Worm (Caenorhabditis elegans) whole organism, L2 larva: ENCODE results near the gene T28A11.2.

ENCODE experiments used
- C34F6.9 ChIP-seq: fragments of 150-350 bp; optimal IDR thresholded peaks from 2 replicates; lab custom pipeline; 2014; ENCODE audit warnings: missing biosample characterization, missing genetic modification characterization
- F13H6.1 ChIP-seq: sonication (generic microtip); optimal IDR thresholded peaks from 2 replicates; lab custom pipeline; 2016; ENCODE audit warnings: missing genetic modification characterization, missing compliant biosample characterization
- Y55F3AM.14 ChIP-seq: fragments of 200-800 bp; sonication (Bioruptor generic); optimal IDR thresholded peaks from 2 replicates; lab custom pipeline; 2018; ENCODE audit warnings: mild to moderate bottlenecking, missing genetic modification characterization, missing compliant biosample characterization
- ZK546.5 ChIP-seq: sonication (generic microtip); optimal IDR thresholded peaks from 2 replicates; lab custom pipeline; 2017; ENCODE audit warnings: missing biosample characterization, missing genetic modification characterization
- blmp-1 ChIP-seq: sonication (generic microtip); optimal IDR thresholded peaks from 2 replicates; lab custom pipeline; 2017; ENCODE audit warnings: missing genetic modification characterization, mild to moderate bottlenecking, missing compliant biosample characterization, antibody characterized with exemption, moderate library complexity; ENCODE audit not compliant: insufficient read depth
- ceh-16 ChIP-seq: fragments of 150-350 bp; optimal IDR thresholded peaks from 2 replicates; lab custom pipeline; 2014; ENCODE audit warnings: missing biosample characterization, missing genetic modification characterization
- ceh-82 ChIP-seq: fragments of 150-350 bp; optimal IDR thresholded peaks from 2 replicates; lab custom pipeline; 2014; ENCODE audit warnings: missing biosample characterization, missing genetic modification characterization
- crh-2 ChIP-seq: sonication (generic microtip); optimal IDR thresholded peaks from 2 replicates; lab custom pipeline; 2017; ENCODE audit warnings: missing biosample characterization, missing genetic modification characterization
- dmd-4 ChIP-seq: sonication (generic microtip); optimal IDR thresholded peaks from 2 replicates; lab custom pipeline; 2017; ENCODE audit warnings: missing biosample characterization, missing genetic modification characterization
- elt-1 ChIP-seq: fragments of 150-350 bp; optimal IDR thresholded peaks from 2 replicates; lab custom pipeline; 2014; ENCODE audit warnings: missing biosample characterization, missing genetic modification characterization
- elt-3 ChIP-seq: sonication (generic microtip); optimal IDR thresholded peaks from 2 replicates; lab custom pipeline; 2017; ENCODE audit warnings: missing biosample characterization, missing genetic modification characterization
- fos-1 ChIP-seq: fragments of 150-350 bp; optimal IDR thresholded peaks from 2 replicates; lab custom pipeline; 2014; ENCODE audit warnings: missing biosample characterization, missing genetic modification characterization
- lin-11 ChIP-seq: fragments of 150-350 bp; sonication (generic microtip); optimal IDR thresholded peaks from 2 replicates; lab custom pipeline; 2014; ENCODE audit warnings: missing biosample characterization, missing genetic modification characterization, inconsistent platforms, mixed read lengths
- lin-13 ChIP-seq: fragments of 150-350 bp; optimal IDR thresholded peaks from 2 replicates; lab custom pipeline; 2014; ENCODE audit warnings: missing biosample characterization, missing genetic modification reagents, missing genetic modification characterization
- lin-39 ChIP-seq: fragments of 150-350 bp; optimal IDR thresholded peaks from 2 replicates; lab custom pipeline; 2014; ENCODE audit warnings: missing biosample characterization, missing genetic modification reagents, missing genetic modification characterization
- lsy-2 ChIP-seq, 2 experiments: fragments of 150-350 bp in 1 of 2; sonication (generic microtip) in 1 of 2; optimal IDR thresholded peaks; 2 replicates each; lab custom pipeline; 2014 to 2017; ENCODE audit warnings: missing biosample characterization in 2 of 2, missing genetic modification characterization in 2 of 2
- mbf-1 ChIP-seq: sonication (generic microtip); optimal IDR thresholded peaks from 2 replicates; lab custom pipeline; 2017; ENCODE audit warnings: missing biosample characterization, missing genetic modification characterization
- mdl-1 ChIP-seq, 2 experiments: fragments of 150-350 bp in 1 of 2; sonication (generic microtip) in 1 of 2; optimal IDR thresholded peaks; 2 replicates each; lab custom pipeline; 2017; ENCODE audit warnings: missing biosample characterization in 2 of 2, missing genetic modification characterization in 2 of 2
- nhr-11 ChIP-seq: fragments of 150-350 bp; optimal IDR thresholded peaks from 2 replicates; lab custom pipeline; 2014; ENCODE audit warnings: missing biosample characterization, missing genetic modification characterization
- nhr-129 ChIP-seq: fragments of 150-350 bp; optimal IDR thresholded peaks from 2 replicates; lab custom pipeline; 2014; ENCODE audit warnings: missing biosample characterization, missing genetic modification characterization
- nhr-21 ChIP-seq: fragments of 150-350 bp; optimal IDR thresholded peaks from 2 replicates; lab custom pipeline; 2014; ENCODE audit warnings: missing biosample characterization, missing genetic modification characterization
- nhr-25 ChIP-seq: fragments of 150-350 bp; sonication (generic microtip); optimal IDR thresholded peaks from 3 replicates; lab custom pipeline; 2014; ENCODE audit warnings: missing biosample characterization, missing genetic modification characterization
- nhr-6 ChIP-seq: fragments of 150-350 bp; optimal IDR thresholded peaks from 2 replicates; lab custom pipeline; 2014; ENCODE audit warnings: missing biosample characterization, missing genetic modification characterization
- nhr-77 ChIP-seq: fragments of 150-350 bp; optimal IDR thresholded peaks from 2 replicates; lab custom pipeline; 2014; ENCODE audit warnings: missing biosample characterization, missing genetic modification characterization
- peb-1 ChIP-seq: fragments of 150-350 bp; optimal IDR thresholded peaks from 2 replicates; lab custom pipeline; 2014; ENCODE audit warnings: missing biosample characterization, missing genetic modification characterization
- sem-4 ChIP-seq: fragments of 150-350 bp; optimal IDR thresholded peaks from 2 replicates; lab custom pipeline; 2014; ENCODE audit warnings: missing biosample characterization, missing genetic modification reagents, missing genetic modification characterization
- sma-3 ChIP-seq: sonication (generic microtip); optimal IDR thresholded peaks from 2 replicates; lab custom pipeline; 2016; ENCODE audit warnings: missing genetic modification reagents, missing genetic modification characterization, missing compliant biosample characterization
- sma-9 ChIP-seq, 2 experiments: fragments of 150-350 bp in 1 of 2; sonication (generic microtip) in 1 of 2; optimal IDR thresholded peaks; 2 replicates each; lab custom pipeline; 2014 to 2016; ENCODE audit warnings: missing genetic modification characterization in 2 of 2, mild to moderate bottlenecking in 1 of 2, missing biosample characterization in 1 of 2, missing compliant biosample characterization in 1 of 2, missing genetic modification reagents in 1 of 2, moderate library complexity in 1 of 2
- snpc-4 ChIP-seq: fragments of 150-350 bp; optimal IDR thresholded peaks from 2 replicates; lab custom pipeline; 2014; ENCODE audit warnings: missing biosample characterization, missing genetic modification characterization
- unc-39 ChIP-seq: fragments of 150-350 bp; optimal IDR thresholded peaks from 2 replicates; lab custom pipeline; 2014; ENCODE audit warnings: missing biosample characterization, missing genetic modification characterization
- unc-55 ChIP-seq: fragments of 150-350 bp; sonication (generic microtip); optimal IDR thresholded peaks from 3 replicates; lab custom pipeline; 2014; ENCODE audit warnings: missing biosample characterization, missing genetic modification reagents, missing genetic modification characterization
- ztf-1 ChIP-seq: fragments of 200-800 bp; sonication (Bioruptor generic); conservative IDR thresholded peaks from 2 replicates; pipeline ENCODE4 v1.3.6; 2022; ENCODE audit warnings: missing genetic modification characterization, missing compliant biosample characterization
- ztf-11 ChIP-seq: sonication (generic microtip); optimal IDR thresholded peaks from 2 replicates; lab custom pipeline; 2017; ENCODE audit warnings: missing biosample characterization, missing genetic modification characterization

Gene T28A11.2

DNA sequence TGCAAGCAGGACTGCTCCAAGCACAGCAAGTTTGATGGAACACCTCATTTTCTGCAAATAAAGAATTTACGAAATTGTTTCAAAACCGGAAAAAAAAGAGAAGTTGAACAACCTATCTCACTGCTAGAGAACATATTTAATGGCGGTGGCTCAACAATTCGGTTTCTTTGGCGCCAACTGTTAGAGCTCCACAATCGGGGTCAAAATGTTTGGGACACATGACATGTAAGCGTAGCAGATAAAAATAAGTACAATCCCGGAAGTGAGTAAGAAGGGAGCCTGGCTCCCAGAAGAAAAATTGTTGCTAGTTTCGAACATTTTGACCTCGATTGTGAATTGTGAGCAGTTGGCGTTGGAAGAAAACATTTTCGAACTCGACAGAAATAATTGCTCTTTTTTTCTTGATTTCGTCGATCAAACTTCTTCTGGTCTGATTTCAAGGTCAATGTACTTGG, 21.0 kb upstream of the T28A11.2 start, which contains the start of gene T28A11.16:
TSS of gene T28A11.16 (minus strand) at position 51 of the 455 bp plus-strand sequence.
- TF ChIP-seq mdl-1 (tag; optimal IDR thresholded peaks at IDR 0.05; lab: Kevin White, UChicago) (no peak), F13H6.1 (tag; lab: Kevin White, UChicago) (peak; percentile 30), dmd-4 (tag; lab: Kevin White, UChicago) (no peak), lin-11 (no peak), elt-3 (tag; lab: Kevin White, UChicago) (no peak), lin-39 (tag; lab: Kevin White, UChicago) (no peak), nhr-6 (no peak), snpc-4 (tag; lab: Kevin White, UChicago) (no peak), sma-9 (GFP tag; optimal IDR thresholded peaks at IDR 0.05; lab: Kevin White, UChicago) (peak; percentile 88), sma-9 (tag; optimal IDR thresholded peaks at IDR 0.05; lab: Kevin White, UChicago) (no peak), Y55F3AM.14 (GFP tag; lab: Kevin White, UChicago) (no peak), nhr-21 (tag; lab: Kevin White, UChicago) (no peak), ztf-11 (tag; lab: Kevin White, UChicago) (no peak), elt-1 (tag; lab: Kevin White, UChicago) (no peak)

DNA sequence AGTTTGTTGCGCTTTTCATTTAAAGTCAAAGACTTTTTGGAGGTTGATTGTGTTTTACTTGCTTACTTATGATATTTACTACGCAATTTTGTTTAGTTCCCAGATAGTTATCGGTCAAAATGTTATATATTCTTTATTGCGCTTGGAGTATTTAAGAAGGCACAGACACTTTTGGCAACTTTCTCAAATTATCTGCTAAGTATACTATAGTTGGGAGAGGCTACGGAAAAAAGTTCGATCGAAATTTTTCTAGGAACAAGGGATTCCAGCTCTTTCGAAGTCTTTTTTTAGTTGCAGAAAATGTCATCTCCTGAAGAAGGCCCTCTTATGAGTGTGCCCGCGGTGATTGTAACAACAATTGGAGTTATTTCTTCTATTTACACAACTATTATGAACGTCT, 20.1 kb upstream of the T28A11.2 start, which contains the start of gene srbc-5:
TSS of gene srbc-5 (plus strand) at position 301 of the 400 bp plus-strand sequence.
- TF ChIP-seq fos-1 (tag; lab: Kevin White, UChicago) (no peak), elt-1 (tag; lab: Kevin White, UChicago) (no peak)

DNA sequence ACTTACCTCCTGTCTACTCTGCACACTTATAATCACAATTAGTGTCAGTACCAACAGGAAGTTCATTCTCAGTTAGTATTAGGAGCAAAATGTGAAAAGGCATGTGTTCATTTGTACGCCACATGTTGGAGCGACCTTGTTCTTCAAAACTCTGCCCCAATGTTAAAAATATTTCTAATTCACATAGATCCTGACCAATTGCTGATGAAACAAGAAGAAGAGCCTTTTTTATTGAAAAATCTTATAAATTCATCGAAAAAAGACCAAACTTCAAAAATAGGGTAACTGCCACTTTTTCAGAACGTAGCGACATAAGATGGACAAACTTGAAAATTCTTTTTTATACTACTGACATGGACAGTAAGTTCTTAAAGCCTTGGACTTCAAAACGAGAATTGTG, 14.0 kb upstream of the T28A11.2 start, which contains the start of gene T28A11.17:
TSS of gene T28A11.17 (minus strand) at position 101 of the 400 bp plus-strand sequence.
- TF ChIP-seq crh-2 (tag; lab: Kevin White, UChicago) (no peak), ztf-1 (no peak), nhr-129 (tag; lab: Kevin White, UChicago) (no peak), ceh-16 (tag; lab: Kevin White, UChicago) (no peak), sma-3 (GFP tag; lab: Kevin White, UChicago) (no peak), C34F6.9 (no peak), nhr-6 (no peak), lsy-2 (tag; optimal IDR thresholded peaks at IDR 0.05; lab: Kevin White, UChicago) (no peak), fos-1 (tag; lab: Kevin White, UChicago) (no peak), nhr-77 (tag; lab: Kevin White, UChicago) (no peak), nhr-11 (no peak)

DNA sequence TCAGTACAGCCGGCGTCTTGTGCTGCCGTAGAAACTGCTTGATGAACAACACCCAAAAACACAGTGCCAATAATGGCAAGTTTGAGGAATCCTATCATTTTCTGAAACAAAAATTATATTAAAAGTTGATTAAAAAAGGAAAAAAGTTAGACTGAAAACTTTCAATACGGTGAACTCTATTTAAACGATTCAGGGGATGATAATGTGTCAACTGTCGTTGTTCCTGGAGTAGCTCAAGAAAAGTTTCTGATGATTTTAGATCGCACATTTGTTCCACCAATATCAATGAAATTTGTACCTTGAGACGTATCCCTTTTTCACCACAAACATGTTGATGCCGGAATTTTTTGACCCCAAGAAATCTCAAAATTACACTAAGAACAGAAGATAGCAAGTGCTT, 12.2 kb upstream of the T28A11.2 start, which contains the start of gene T28A11.18:
TSS of gene T28A11.18 (minus strand) at position 101 of the 400 bp plus-strand sequence.
- no peak for TF ChIP-seq dmd-4 (tag; lab: Kevin White, UChicago)
- no peak for TF ChIP-seq nhr-11
- no peak for TF ChIP-seq elt-1 (tag; lab: Kevin White, UChicago)
- no peak for TF ChIP-seq ZK546.5 (tag; lab: Kevin White, UChicago)
- no peak for TF ChIP-seq sem-4 (tag; lab: Kevin White, UChicago)
- no peak for TF ChIP-seq sma-9 (GFP tag; optimal IDR thresholded peaks at IDR 0.05; lab: Kevin White, UChicago)
- no peak for TF ChIP-seq sma-9 (tag; optimal IDR thresholded peaks at IDR 0.05; lab: Kevin White, UChicago)
- TF ChIP-seq unc-55: no peak
- no peak for TF ChIP-seq mbf-1
- no peak for TF ChIP-seq fos-1 (tag; lab: Kevin White, UChicago)
- TF ChIP-seq unc-39 (tag; lab: Kevin White, UChicago): no peak
- no peak for TF ChIP-seq elt-3 (tag; lab: Kevin White, UChicago)
- no peak for TF ChIP-seq lin-13 (GFP tag; lab: Kevin White, UChicago)
- TF ChIP-seq blmp-1 (tag; lab: Kevin White, UChicago): no peak
- no peak for TF ChIP-seq peb-1 (tag; lab: Kevin White, UChicago)
- no peak for TF ChIP-seq nhr-25 (tag; lab: Kevin White, UChicago)
- no peak for TF ChIP-seq lin-11
- no peak for TF ChIP-seq ceh-82

DNA sequence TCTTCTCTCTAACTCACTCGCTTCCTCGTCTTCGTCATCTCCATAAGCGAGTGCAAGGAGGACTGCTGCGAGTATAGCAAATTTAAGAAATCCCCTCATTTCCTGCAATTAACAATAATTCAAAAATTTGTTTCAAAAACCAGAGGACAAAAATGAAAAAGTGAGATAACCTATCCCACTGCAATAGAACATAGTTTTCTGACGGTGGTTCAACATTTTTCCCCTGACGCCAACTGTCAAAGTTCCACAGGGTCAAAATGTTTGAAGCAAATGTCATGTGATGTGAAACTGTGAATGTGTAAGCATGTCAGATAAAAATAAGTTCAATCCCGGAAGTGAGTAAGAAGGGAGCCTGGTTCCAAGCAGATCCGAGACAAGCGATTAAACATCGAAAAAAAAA, 10.8 kb upstream of the T28A11.2 start, which contains the start of gene T28A11.19:
TSS of gene T28A11.19 (minus strand) at position 108 of the 400 bp plus-strand sequence.
- TF ChIP-seq sma-9 (GFP tag; optimal IDR thresholded peaks at IDR 0.05; lab: Kevin White, UChicago) (peak; percentile 33), sma-9 (tag; optimal IDR thresholded peaks at IDR 0.05; lab: Kevin White, UChicago) (no peak), ztf-1 (no peak)
- TF ChIP-seq, all 48 proteins: peak for 1
